Fruit fly (Drosophila melanogaster): ENCODE results near the gene pths.

DNA sequence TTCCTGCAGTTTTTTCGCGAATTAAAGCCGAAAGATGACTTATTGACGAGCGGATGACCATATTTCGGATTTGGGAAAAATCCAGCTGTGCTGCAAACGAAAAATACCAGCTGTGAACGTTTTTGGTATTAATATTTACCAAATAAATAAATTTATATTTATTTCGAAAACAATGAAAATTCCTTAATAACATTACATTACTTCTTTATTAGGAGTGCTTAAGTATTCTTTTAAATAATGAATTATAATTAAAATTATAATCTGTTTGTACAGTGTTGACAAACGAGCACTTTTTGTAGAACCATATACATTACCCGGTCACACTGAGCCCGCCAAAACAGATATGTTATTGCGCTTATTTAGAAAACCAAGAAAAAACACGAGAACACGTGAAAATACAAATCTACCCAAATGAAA, 36.6 kb downstream of the pths start, which contains the start of the genes bur and Mcm10:
- TF ChIP-seq GATAe (GFP tag; conservative IDR thresholded peaks at IDR 0.05), result no peak
- no peak for TF ChIP-seq NC2α (GFP tag; optimal IDR thresholded peaks at IDR 0.05)
- TF ChIP-seq NK7.1 (GFP tag; optimal IDR thresholded peaks at IDR 0.05), result no peak
- no peak for TF ChIP-seq CG14667 (GFP tag; IDR thresholded peaks at IDR 0.05)
- no peak for TF ChIP-seq fu2 (GFP tag; optimal IDR thresholded peaks at IDR 0.05)
- no peak for TF ChIP-seq sc (optimal IDR thresholded peaks at IDR 0.05)
- no peak for TF ChIP-seq sc (GFP tag; optimal IDR thresholded peaks at IDR 0.05)
- no peak for TF ChIP-seq slou (GFP tag; optimal IDR thresholded peaks at IDR 0.05)
- no peak for TF ChIP-seq CG17186 (GFP tag; optimal IDR thresholded peaks at IDR 0.05)
